Worm (Caenorhabditis elegans) whole organism, early embryonic: ENCODE results near the gene F41E6.7.
A peak's percentile ranks its signal among the peaks of the same experiment; 100 is the strongest.

Source experiments
- F13C5.2 ChIP-seq: sonication (generic microtip); optimal IDR thresholded peaks from 2 replicates; lab custom pipeline; 2017; ENCODE audit warnings: mild to moderate bottlenecking, missing genetic modification characterization, inconsistent platforms, missing compliant biosample characterization
- aly-1 ChIP-seq: sonication (generic microtip); optimal IDR thresholded peaks from 2 replicates; lab custom pipeline; 2016; ENCODE audit warnings: missing genetic modification characterization, missing compliant biosample characterization
- ama-1 ChIP-seq: fragments of 150-350 bp; optimal IDR thresholded peaks from 2 replicates; lab custom pipeline; 2014
- ceh-13 ChIP-seq: fragments of 200-800 bp; sonication (Bioruptor generic); optimal IDR thresholded peaks from 2 replicates; lab custom pipeline; 2018; ENCODE audit warnings: mild to moderate bottlenecking, missing genetic modification characterization, missing compliant biosample characterization
- ets-7 ChIP-seq: sonication (generic microtip); optimal IDR thresholded peaks from 2 replicates; lab custom pipeline; 2016; ENCODE audit warnings: missing genotype, missing genetic modification characterization, missing compliant biosample characterization
- flt-1 ChIP-seq: fragments of 200-800 bp; sonication (Bioruptor generic); IDR thresholded peaks from 2 replicates; pipeline ENCODE4 v1.3.6; 2022; ENCODE audit warnings: missing genetic modification characterization, missing compliant biosample characterization
- hmbx-1 ChIP-seq: sonication (generic microtip); optimal IDR thresholded peaks from 2 replicates; lab custom pipeline; 2016; ENCODE audit warnings: mild to moderate bottlenecking, missing genetic modification characterization, missing compliant biosample characterization
- hnd-1 ChIP-seq: sonication (generic microtip); optimal IDR thresholded peaks from 2 replicates; lab custom pipeline; 2016; ENCODE audit warnings: missing genetic modification characterization, missing compliant biosample characterization
- scrt-1 ChIP-seq: fragments of 200-800 bp; sonication (Bioruptor generic); IDR thresholded peaks from 2 replicates; pipeline ENCODE4 v1.3.6; 2022; ENCODE audit warnings: missing genetic modification characterization, missing compliant biosample characterization
- sea-1 ChIP-seq: fragments of 200-800 bp; sonication (Bioruptor generic); conservative IDR thresholded peaks from 2 replicates; pipeline ENCODE4 v1.3.6; 2022; ENCODE audit warnings: missing genetic modification characterization, missing compliant biosample characterization
- tra-4 ChIP-seq: sonication (generic microtip); optimal IDR thresholded peaks from 2 replicates; lab custom pipeline; 2017; ENCODE audit warnings: missing genetic modification characterization, missing compliant biosample characterization

DNA sequence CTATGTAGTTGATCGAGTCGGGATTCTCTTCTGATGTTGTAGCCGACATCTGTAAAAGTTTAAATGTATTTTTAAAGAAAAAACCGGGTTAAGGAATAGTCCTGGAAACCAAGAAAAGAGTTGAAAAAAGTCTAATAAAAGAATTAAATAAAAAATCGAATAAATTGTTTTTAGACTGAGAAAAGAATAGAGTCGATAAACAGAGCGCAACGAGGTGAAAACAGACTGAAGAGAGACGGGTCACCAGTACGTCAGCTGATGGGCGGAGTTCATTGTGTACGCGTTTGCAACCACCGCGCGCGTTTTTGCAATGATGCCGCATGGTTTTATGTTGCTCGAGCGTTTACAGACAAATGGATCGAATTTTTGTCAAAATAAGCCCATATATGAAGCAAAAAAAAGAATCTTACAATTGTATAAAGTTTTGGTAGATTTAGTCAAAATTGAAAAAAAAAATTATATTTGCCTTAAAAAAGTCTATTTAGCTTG, 32.2 kb upstream of the F41E6.7 start, which contains the start of gene atg-18:
- TF ChIP-seq tra-4 (tag; lab: Kevin White, UChicago) (no peak), ets-7 (peak; percentile 33), ama-1 (lab: Kevin White, UChicago) (no peak), flt-1 (GFP tag; lab: Robert Waterston, UW) (no peak; the same call in 1 of the 2 replicates), sea-1 (GFP tag; lab: Robert Waterston, UW) (peak; percentile 73), aly-1 (peak; percentile 43), scrt-1 (GFP tag; lab: Robert Waterston, UW) (peak; percentile 65; the same call in 1 of the 2 replicates), ceh-13 (GFP tag; lab: Kevin White, UChicago) (no peak), hnd-1 (tag; lab: Kevin White, UChicago) (peak; percentile 28), hmbx-1 (tag; lab: Kevin White, UChicago) (no peak), F13C5.2 (tag; lab: Kevin White, UChicago) (peak; percentile 77)
